Fruit fly (Drosophila melanogaster) whole organism, prepupa: ENCODE results near the gene CG15740.

Experiments used
- CG10669 ChIP-seq: fragments of 200-800 bp; sonication (Bioruptor generic); optimal IDR thresholded peaks from 3 replicates; lab custom pipeline; 2018; ENCODE audit warnings: missing biosample characterization, mild to moderate bottlenecking, missing genetic modification characterization, moderate library complexity
- CG11294 ChIP-seq: fragments of 200-800 bp; sonication (Bioruptor generic); IDR thresholded peaks from 2 replicates; pipeline ENCODE4 v1.3.6; 2022; ENCODE audit warnings: missing biosample characterization, missing genetic modification characterization
- CG11902 ChIP-seq: fragments of 200-800 bp; sonication (Bioruptor generic); optimal IDR thresholded peaks from 3 replicates; lab custom pipeline; 2016; ENCODE audit warnings: missing biosample characterization, missing genetic modification characterization
- CG15336 ChIP-seq: fragments of 200-800 bp; sonication (Bioruptor generic); IDR thresholded peaks from 2 replicates; pipeline ENCODE4 v1.3.6; 2022; ENCODE audit warnings: missing biosample characterization, missing genetic modification characterization
- CG1621 ChIP-seq: fragments of 200-800 bp; sonication (Bioruptor generic); optimal IDR thresholded peaks from 3 replicates; lab custom pipeline; 2018; ENCODE audit warnings: missing biosample characterization, mild to moderate bottlenecking, missing genetic modification characterization
- CG3032 ChIP-seq: fragments of 200-800 bp; optimal IDR thresholded peaks from 2 replicates; lab custom pipeline; 2019; ENCODE audit warnings: missing biosample characterization, mild to moderate bottlenecking, missing genetic modification characterization, moderate library complexity
- CG31627 ChIP-seq: fragments of 200-800 bp; sonication (Bioruptor generic); optimal IDR thresholded peaks from 3 replicates; lab custom pipeline; 2016; ENCODE audit warnings: missing biosample characterization, missing genetic modification characterization
- CG32006 ChIP-seq: fragments of 200-800 bp; sonication (Bioruptor generic); optimal IDR thresholded peaks from 3 replicates; lab custom pipeline; 2017; ENCODE audit warnings: missing biosample characterization, mild to moderate bottlenecking, missing genetic modification characterization
- CG34406 ChIP-seq: fragments of 200-800 bp; sonication (Bioruptor generic); optimal IDR thresholded peaks from 3 replicates; lab custom pipeline; 2016; ENCODE audit warnings: missing biosample characterization, missing genetic modification characterization
- CG3919 ChIP-seq: fragments of 200-800 bp; sonication (Bioruptor generic); optimal IDR thresholded peaks from 3 replicates; lab custom pipeline; 2016; ENCODE audit warnings: missing biosample characterization, missing genetic modification characterization
- CG6163 ChIP-seq: fragments of 200-800 bp; sonication (Bioruptor generic); IDR thresholded peaks from 3 replicates; pipeline ENCODE4 v1.3.6; 2022; ENCODE audit warnings: missing biosample characterization, missing genetic modification characterization
- CG6276 ChIP-seq: fragments of 200-800 bp; sonication (Bioruptor generic); optimal IDR thresholded peaks from 2 replicates; lab custom pipeline; 2017; ENCODE audit warnings: missing biosample characterization, mild to moderate bottlenecking, missing genetic modification characterization
- CG6808 ChIP-seq: fragments of 200-800 bp; sonication (Bioruptor generic); optimal IDR thresholded peaks from 3 replicates; lab custom pipeline; 2017; ENCODE audit warnings: missing biosample characterization, missing genetic modification characterization, mild to moderate bottlenecking, moderate library complexity, missing genetic modification reagents
- CG6854 ChIP-seq: fragments of 200-800 bp; sonication (Bioruptor generic); optimal IDR thresholded peaks from 2 replicates; lab custom pipeline; 2017; ENCODE audit warnings: missing biosample characterization, mild to moderate bottlenecking, missing genetic modification characterization
- CG7368 ChIP-seq: fragments of 200-800 bp; sonication (Bioruptor generic); optimal IDR thresholded peaks from 3 replicates; lab custom pipeline; 2016; ENCODE audit warnings: missing biosample characterization, missing genetic modification characterization
- CG8119 ChIP-seq: fragments of 200-800 bp; sonication (Bioruptor generic); IDR thresholded peaks from 3 replicates; pipeline ENCODE4 v1.3.6; 2022; ENCODE audit warnings: missing biosample characterization, missing genetic modification characterization
- CG8319 ChIP-seq: fragments of 200-800 bp; sonication (Bioruptor generic); optimal IDR thresholded peaks from 3 replicates; lab custom pipeline; 2016; ENCODE audit warnings: missing biosample characterization, missing genetic modification characterization
- CG8632 ChIP-seq: fragments of 200-800 bp; sonication (Bioruptor generic); optimal IDR thresholded peaks from 3 replicates; lab custom pipeline; 2016; ENCODE audit warnings: missing biosample characterization, missing genetic modification characterization
- CG9139 ChIP-seq: fragments of 200-800 bp; sonication (Bioruptor generic); optimal IDR thresholded peaks from 3 replicates; lab custom pipeline; 2017; ENCODE audit warnings: missing biosample characterization, mild to moderate bottlenecking, missing genetic modification characterization
- Eip75B ChIP-seq: fragments of 200-800 bp; sonication (Bioruptor generic); optimal IDR thresholded peaks from 3 replicates; lab custom pipeline; 2016; ENCODE audit warnings: missing biosample characterization, missing genetic modification characterization
- Eip78C ChIP-seq: fragments of 200-800 bp; sonication (Bioruptor generic); peaks from one replicate; lab custom pipeline; 2016; ENCODE audit warnings: missing biosample characterization, missing genetic modification characterization
- Ets21C ChIP-seq: fragments of 200-800 bp; sonication (Bioruptor generic); optimal IDR thresholded peaks from 3 replicates; lab custom pipeline; 2016; ENCODE audit warnings: missing biosample characterization, missing genetic modification characterization
- Ets96B ChIP-seq: fragments of 200-800 bp; optimal IDR thresholded peaks from 2 replicates; lab custom pipeline; 2019; ENCODE audit warnings: missing biosample characterization, mild to moderate bottlenecking, missing genetic modification characterization, moderate library complexity
- Hr38 ChIP-seq: sonication (Bioruptor generic); optimal IDR thresholded peaks from 2 replicates; lab custom pipeline; 2016; ENCODE audit warnings: missing biosample characterization, missing genetic modification characterization
- Hr4 ChIP-seq: fragments of 200-800 bp; sonication (Bioruptor generic); optimal IDR thresholded peaks from 3 replicates; lab custom pipeline; 2016; ENCODE audit warnings: missing biosample characterization, missing genetic modification characterization
- Lpt ChIP-seq: fragments of 200-800 bp; sonication (Bioruptor generic); optimal IDR thresholded peaks from 3 replicates; lab custom pipeline; 2016; ENCODE audit warnings: missing biosample characterization, missing genetic modification characterization
- Met ChIP-seq: fragments of 200-800 bp; sonication (Bioruptor generic); optimal IDR thresholded peaks from 3 replicates; lab custom pipeline; 2016; ENCODE audit warnings: missing biosample characterization, missing genetic modification characterization
- OdsH ChIP-seq: fragments of 200-800 bp; sonication (Bioruptor generic); optimal IDR thresholded peaks from 3 replicates; lab custom pipeline; 2016; ENCODE audit warnings: missing biosample characterization, missing genetic modification characterization
- Sox14 ChIP-seq: fragments of 200-800 bp; sonication (Bioruptor generic); optimal IDR thresholded peaks from 3 replicates; lab custom pipeline; 2016; ENCODE audit warnings: missing biosample characterization, missing genetic modification characterization
- Sox15 ChIP-seq: fragments of 200-800 bp; sonication (Bioruptor generic); optimal IDR thresholded peaks from 3 replicates; lab custom pipeline; 2016; ENCODE audit warnings: missing biosample characterization, missing genetic modification characterization
- achi ChIP-seq: fragments of 200-800 bp; sonication (Bioruptor generic); optimal IDR thresholded peaks from 3 replicates; lab custom pipeline; 2016; ENCODE audit warnings: missing biosample characterization, missing genetic modification characterization
- acj6 ChIP-seq: fragments of 200-800 bp; sonication (Bioruptor generic); optimal IDR thresholded peaks from 3 replicates; lab custom pipeline; 2016; ENCODE audit warnings: missing biosample characterization, missing genetic modification characterization
- cyc ChIP-seq: fragments of 200-800 bp; sonication (Bioruptor generic); optimal IDR thresholded peaks from 3 replicates; lab custom pipeline; 2016; ENCODE audit warnings: missing biosample characterization, missing genetic modification characterization
- dac ChIP-seq: fragments of 200-800 bp; sonication (Bioruptor generic); optimal IDR thresholded peaks from 2 replicates; lab custom pipeline; 2017; ENCODE audit warnings: missing biosample characterization, mild to moderate bottlenecking, missing genetic modification characterization
- dsx ChIP-seq: fragments of 200-800 bp; optimal IDR thresholded peaks from 3 replicates; lab custom pipeline; 2019; ENCODE audit warnings: missing biosample characterization, mild to moderate bottlenecking, missing genetic modification characterization, moderate library complexity; ENCODE audit not compliant: poor library complexity, severe bottlenecking
- eg ChIP-seq: fragments of 200-800 bp; sonication (Bioruptor generic); IDR thresholded peaks from 3 replicates; pipeline ENCODE4 v1.3.6; 2022; ENCODE audit warnings: missing biosample characterization, missing genetic modification characterization
- esn ChIP-seq: fragments of 200-800 bp; sonication (Bioruptor generic); optimal IDR thresholded peaks from 2 replicates; lab custom pipeline; 2016; ENCODE audit warnings: missing biosample characterization, mild to moderate bottlenecking, missing genetic modification characterization, moderate library complexity
- fd59A ChIP-seq: fragments of 200-800 bp; sonication (Bioruptor generic); optimal IDR thresholded peaks from 2 replicates; lab custom pipeline; 2017; ENCODE audit warnings: missing biosample characterization, mild to moderate bottlenecking, missing genetic modification characterization, missing genetic modification reagents
- fd85E ChIP-seq: fragments of 200-800 bp; sonication (Bioruptor generic); optimal IDR thresholded peaks from 3 replicates; lab custom pipeline; 2016; ENCODE audit warnings: missing biosample characterization, missing genetic modification characterization
- fkh ChIP-seq: fragments of 200-800 bp; sonication (Bioruptor generic); optimal IDR thresholded peaks from 3 replicates; lab custom pipeline; 2017; ENCODE audit warnings: missing biosample characterization, mild to moderate bottlenecking, missing genetic modification characterization, moderate library complexity
- lz ChIP-seq: fragments of 200-800 bp; sonication (Bioruptor generic); optimal IDR thresholded peaks from 3 replicates; lab custom pipeline; 2016; ENCODE audit warnings: missing biosample characterization, missing genetic modification characterization
- net ChIP-seq: fragments of 200-800 bp; sonication (Bioruptor generic); optimal IDR thresholded peaks from 3 replicates; lab custom pipeline; 2016; ENCODE audit warnings: missing biosample characterization, missing genetic modification characterization
- spab ChIP-seq: fragments of 200-800 bp; sonication (Bioruptor generic); optimal IDR thresholded peaks from 2 replicates; lab custom pipeline; 2017; ENCODE audit warnings: missing biosample characterization, mild to moderate bottlenecking, missing genetic modification characterization, missing genetic modification reagents
- ss ChIP-seq, 2 experiments: fragments of 200-800 bp; sonication (Bioruptor generic); optimal IDR thresholded peaks; 2 replicates in 1 of 2; 3 replicates in 1 of 2; lab custom pipeline; 2017 to 2018; ENCODE audit warnings: mild to moderate bottlenecking in 2 of 2, missing biosample characterization in 2 of 2, missing genetic modification characterization in 2 of 2, moderate library complexity in 1 of 2
- svp ChIP-seq: fragments of 200-800 bp; sonication (Bioruptor generic); peaks from one replicate; lab custom pipeline; 2016; ENCODE audit warnings: missing biosample characterization, missing genetic modification characterization
- topi ChIP-seq: fragments of 200-800 bp; sonication (Bioruptor generic); optimal IDR thresholded peaks from 3 replicates; lab custom pipeline; 2016; ENCODE audit warnings: missing biosample characterization, missing genetic modification characterization
- vri ChIP-seq: fragments of 200-800 bp; sonication (Bioruptor generic); optimal IDR thresholded peaks from 3 replicates; lab custom pipeline; 2016; ENCODE audit warnings: missing biosample characterization, mild to moderate bottlenecking, missing genetic modification characterization

CG15740 gene

dm6 chrX:11821946-11822345, 24.0 kb downstream of the CG15740 start:
- TF ChIP-seq CG8319 (GFP tag; lab: Kevin White, UChicago) (no peak), lz (GFP tag; lab: Kevin White, UChicago) (peak; percentile 44), Hr4 (GFP tag; lab: Kevin White, UChicago) (peak; percentile 39), ss (GFP tag; optimal IDR thresholded peaks at IDR 0.05; lab: Kevin White, UChicago) (peak in 1 of 2 experiments; percentile 8), CG34406 (GFP tag; lab: Kevin White, UChicago) (peak; percentile 20), CG6163 (GFP tag; lab: Robert Waterston, UW) (peak; percentile 49; the same call in 1 of the 3 replicates), CG10669 (GFP tag; lab: Kevin White, UChicago) (peak; percentile 4), CG6276 (GFP tag; lab: Kevin White, UChicago) (peak; percentile 36), CG3919 (peak; percentile 14), net (GFP tag; lab: Kevin White, UChicago) (no peak), OdsH (GFP tag; lab: Kevin White, UChicago) (peak; percentile 11), Hr38 (GFP tag; lab: Kevin White, UChicago) (no peak), topi (GFP tag; lab: Kevin White, UChicago) (peak; percentile 12), vri (GFP tag; lab: Kevin White, UChicago) (peak; percentile 20), eg (GFP tag; lab: Robert Waterston, UW) (peak; percentile 59; the same call in 1 of the 3 replicates), achi (GFP tag; lab: Kevin White, UChicago) (peak; percentile 21), CG31627 (GFP tag; lab: Kevin White, UChicago) (no peak), CG32006 (GFP tag; lab: Kevin White, UChicago) (peak; percentile 24), svp (GFP tag; lab: Kevin White, UChicago) (peak; percentile 60), dsx (no peak), esn (GFP tag; lab: Kevin White, UChicago) (peak; percentile 23), Eip78C (GFP tag; lab: Kevin White, UChicago) (peak; percentile 54), CG8119 (GFP tag; lab: Robert Waterston, UW) (peak; percentile 54; the same call in 2 of the 3 replicates)

- TF ChIP-seq Eip78C (GFP tag; lab: Kevin White, UChicago) (peak; percentile 93), CG8319 (GFP tag; lab: Kevin White, UChicago) (no peak), CG1621 (tag; lab: Kevin White, UChicago) (no peak), Ets96B (tag; lab: Kevin White, UChicago) (peak; percentile 12), CG15336 (peak; percentile 89), CG34406 (GFP tag; lab: Kevin White, UChicago) (peak; percentile 22), CG11902 (no peak), dsx (no peak), vri (GFP tag; lab: Kevin White, UChicago) (peak; percentile 7), CG7368 (GFP tag; lab: Kevin White, UChicago) (peak; percentile 26), CG6163 (GFP tag; lab: Robert Waterston, UW) (peak; percentile 53), Sox15 (GFP tag; lab: Kevin White, UChicago) (peak; percentile 3), fkh (GFP tag; lab: Kevin White, UChicago) (no peak), CG6854 (no peak), CG3032 (peak; percentile 37), CG9139 (GFP tag; lab: Kevin White, UChicago) (no peak), esn (GFP tag; lab: Kevin White, UChicago) (peak; percentile 60), topi (GFP tag; lab: Kevin White, UChicago) (peak; percentile 63), Ets21C (GFP tag; lab: Kevin White, UChicago) (peak; percentile 18), CG8632 (peak; percentile 5), CG11294 (GFP tag; lab: Robert Waterston, UW) (peak; percentile 84; the same call in 1 of the 2 replicates), eg (GFP tag; lab: Robert Waterston, UW) (peak; percentile 84), Met (GFP tag; lab: Kevin White, UChicago) (peak; percentile 53), Sox14 (peak; percentile 53), Eip75B (peak; percentile 50), cyc (peak; percentile 31), fd85E (GFP tag; lab: Kevin White, UChicago) (no peak), net (GFP tag; lab: Kevin White, UChicago) (peak; percentile 59), Lpt (GFP tag; lab: Kevin White, UChicago) (peak; percentile 77), spab (GFP tag; lab: Kevin White, UChicago) (no peak), CG6808 (GFP tag; lab: Kevin White, UChicago) (peak; percentile 0), dac (GFP tag; lab: Kevin White, UChicago) (peak; percentile 85), acj6 (GFP tag; lab: Kevin White, UChicago) (peak; percentile 55), fd59A (no peak)
Measured at dm6 chrX:11820284-11821075, 25.4 kb downstream of the CG15740 start.
